Worm (Caenorhabditis elegans): ENCODE results near the gene Y97E10AR.3.

Y97E10AR.3 gene

ce11 chrV:7985860-7986259 is 21.4 kb downstream of the Y97E10AR.3 start, which contains the start of gene Y97E10AL.1:
Gene Y97E10AL.1, plus strand, starts transcription at chrV:7986160.
- no peak for TF ChIP-seq fkh-10 (GFP tag; optimal IDR thresholded peaks at IDR 0.05)
- TF ChIP-seq pqm-1 (tag; optimal IDR thresholded peaks at IDR 0.05), result no peak
- no peak for TF ChIP-seq sox-2 (GFP tag; IDR thresholded peaks at IDR 0.05)
- no peak for TF ChIP-seq ceh-2 (tag; optimal IDR thresholded peaks at IDR 0.05)
- no peak for TF ChIP-seq ceh-31 (tag; optimal IDR thresholded peaks at IDR 0.05)
- TF ChIP-seq dve-1 (tag; optimal IDR thresholded peaks at IDR 0.05), result no peak
- TF ChIP-seq unc-42 (tag; optimal IDR thresholded peaks at IDR 0.05), result no peak
- TF ChIP-seq F13H6.1 (tag; optimal IDR thresholded peaks at IDR 0.05), result no peak
- TF ChIP-seq fkh-6 (tag; optimal IDR thresholded peaks at IDR 0.05), result no peak
- no peak for TF ChIP-seq sox-4 (tag; optimal IDR thresholded peaks at IDR 0.05)
- no peak for TF ChIP-seq hlh-30 (tag; optimal IDR thresholded peaks at IDR 0.05; ENCODE audit: insufficient read depth)
- no peak for TF ChIP-seq ztf-16 (tag; optimal IDR thresholded peaks at IDR 0.05)
- no peak for TF ChIP-seq rnt-1 (tag; optimal IDR thresholded peaks at IDR 0.05)
- no peak for TF ChIP-seq ceh-30 (tag; optimal IDR thresholded peaks at IDR 0.05)
- no peak for TF ChIP-seq ceh-9 (tag; optimal IDR thresholded peaks at IDR 0.05)
- no peak for TF ChIP-seq ama-1 (optimal IDR thresholded peaks at IDR 0.05)
- TF ChIP-seq C08G9.2 (tag; optimal IDR thresholded peaks at IDR 0.05), result no peak

- TF ChIP-seq hlh-30 (tag; optimal IDR thresholded peaks at IDR 0.05; ENCODE audit: insufficient read depth) (peak; percentile 16), ceh-2 (tag; optimal IDR thresholded peaks at IDR 0.05) (no peak), ttx-3 (tag; optimal IDR thresholded peaks at IDR 0.05) (no peak), ceh-9 (tag; optimal IDR thresholded peaks at IDR 0.05) (no peak), ref-2 (tag; optimal IDR thresholded peaks at IDR 0.05) (no peak), sox-4 (tag; optimal IDR thresholded peaks at IDR 0.05) (no peak), pha-4 (tag; optimal IDR thresholded peaks at IDR 0.05) (no peak), hlh-8 (tag; optimal IDR thresholded peaks at IDR 0.05) (no peak), fkh-6 (tag; optimal IDR thresholded peaks at IDR 0.05) (no peak), ceh-22 (tag; optimal IDR thresholded peaks at IDR 0.05) (no peak), dmd-4 (tag; optimal IDR thresholded peaks at IDR 0.05; ENCODE audit: borderline replicate concordance) (no peak), unc-55 (GFP tag; optimal IDR thresholded peaks at IDR 0.05) (no peak), ceh-14 (tag; optimal IDR thresholded peaks at IDR 0.05) (peak; percentile 70), pros-1 (tag; optimal IDR thresholded peaks at IDR 0.05) (no peak), nfya-1 (tag; optimal IDR thresholded peaks at IDR 0.05) (no peak), T23F11.4 (GFP tag; optimal IDR thresholded peaks at IDR 0.05) (no peak), ahr-1 (tag; optimal IDR thresholded peaks at IDR 0.05) (no peak), unc-42 (tag; optimal IDR thresholded peaks at IDR 0.05) (peak; percentile 77), ama-1 (optimal IDR thresholded peaks at IDR 0.05) (no peak), gmeb-2 (tag; optimal IDR thresholded peaks at IDR 0.05) (no peak), pax-1 (tag; optimal IDR thresholded peaks at IDR 0.05) (no peak), K02D7.2 (tag; optimal IDR thresholded peaks at IDR 0.05) (no peak), ceh-30 (tag; optimal IDR thresholded peaks at IDR 0.05) (peak; percentile 27), zip-5 (tag; optimal IDR thresholded peaks at IDR 0.05) (no peak), K09A11.1 (tag; optimal IDR thresholded peaks at IDR 0.05; ENCODE audit: insufficient read depth) (no peak), fkh-10 (GFP tag; optimal IDR thresholded peaks at IDR 0.05) (no peak), hlh-6 (tag; optimal IDR thresholded peaks at IDR 0.05) (no peak), elt-4 (tag; optimal IDR thresholded peaks at IDR 0.05) (no peak), ceh-45 (GFP tag; IDR thresholded peaks at IDR 0.05) (no peak), sox-2 (GFP tag; IDR thresholded peaks at IDR 0.05) (no peak), pag-3 (tag; optimal IDR thresholded peaks at IDR 0.05; ENCODE audit: borderline replicate concordance) (no peak), lim-6 (tag; optimal IDR thresholded peaks at IDR 0.05) (no peak), Y22D7AL.16 (tag; optimal IDR thresholded peaks at IDR 0.05) (no peak), hlh-13 (GFP tag; optimal IDR thresholded peaks at IDR 0.05) (no peak)
Measured at ce11 chrV:7983381-7984052, 23.8 kb downstream of the Y97E10AR.3 start, which contains the start of the genes natb-1 and abhd-12. Gene natb-1, minus strand, starts transcription at chrV:7983431. Gene abhd-12, plus strand, starts transcription at chrV:7983879.
